Worm (Caenorhabditis elegans) whole organism, late embryonic: ENCODE results near the gene str-229.

Experiments
- C08G9.2 ChIP-seq: sonication (generic microtip); optimal IDR thresholded peaks from 2 replicates; lab custom pipeline; 2016; ENCODE audit warnings: mild to moderate bottlenecking, missing genetic modification characterization, moderate library complexity, missing compliant biosample characterization
- ceh-6 ChIP-seq: fragments of 200-800 bp; sonication (Bioruptor generic); optimal IDR thresholded peaks from 2 replicates; lab custom pipeline; 2018; ENCODE audit warnings: mild to moderate bottlenecking, missing genetic modification characterization, missing compliant biosample characterization
- che-1 ChIP-seq: sonication (generic microtip); optimal IDR thresholded peaks from 2 replicates; lab custom pipeline; 2016; ENCODE audit warnings: mild to moderate bottlenecking, missing genetic modification characterization, missing compliant biosample characterization
- mec-3 ChIP-seq: sonication (generic microtip); optimal IDR thresholded peaks from 2 replicates; lab custom pipeline; 2016; ENCODE audit warnings: borderline replicate concordance, missing genetic modification characterization, missing compliant biosample characterization
- odd-2 ChIP-seq: sonication (generic microtip); optimal IDR thresholded peaks from 2 replicates; lab custom pipeline; 2017; ENCODE audit warnings: antibody characterized with exemption, mild to moderate bottlenecking, missing genetic modification characterization, missing compliant biosample characterization
- pqm-1 ChIP-seq: sonication (generic microtip); optimal IDR thresholded peaks from 2 replicates; lab custom pipeline; 2016; ENCODE audit warnings: missing genetic modification characterization, missing compliant biosample characterization
- zip-5 ChIP-seq: sonication (generic microtip); optimal IDR thresholded peaks from 2 replicates; lab custom pipeline; 2016; ENCODE audit warnings: missing genetic modification characterization, missing compliant biosample characterization

- TF ChIP-seq pqm-1 (tag; lab: Kevin White, UChicago) (no peak), C08G9.2 (no peak), odd-2 (no peak), che-1 (tag; lab: Kevin White, UChicago) (no peak), zip-5 (tag; lab: Kevin White, UChicago) (no peak), mec-3 (tag; lab: Kevin White, UChicago) (no peak), ceh-6 (GFP tag; lab: Kevin White, UChicago) (no peak)
Observed at ce11 chrV:3943364-3943763, 41.0 kb upstream of the str-229 start.
